Worm (Caenorhabditis elegans) whole organism, late embryonic: Measurements from ENCODE around the gene Y22D7AL.4.

ENCODE experiments used
- C08G9.2 ChIP-seq: sonication (generic microtip); optimal IDR thresholded peaks from 2 replicates; lab custom pipeline; 2016; ENCODE audit warnings: mild to moderate bottlenecking, missing genetic modification characterization, moderate library complexity, missing compliant biosample characterization
- C38D4.7 ChIP-seq: fragments of 200-800 bp; sonication (Bioruptor generic); optimal IDR thresholded peaks from 2 replicates; lab custom pipeline; 2018; ENCODE audit warnings: mild to moderate bottlenecking, missing genetic modification characterization, moderate library complexity, missing compliant biosample characterization
- F13H6.1 ChIP-seq: sonication (generic microtip); optimal IDR thresholded peaks from 2 replicates; lab custom pipeline; 2016; ENCODE audit warnings: missing genetic modification characterization, missing compliant biosample characterization
- K02D7.2 ChIP-seq: sonication (generic microtip); optimal IDR thresholded peaks from 2 replicates; lab custom pipeline; 2017; ENCODE audit warnings: mild to moderate bottlenecking, missing genetic modification characterization, missing compliant biosample characterization
- K09A11.1 ChIP-seq: sonication (generic microtip); optimal IDR thresholded peaks from 2 replicates; lab custom pipeline; 2017; ENCODE audit warnings: antibody characterized with exemption, mild to moderate bottlenecking, missing genetic modification characterization, missing compliant biosample characterization; ENCODE audit not compliant: insufficient read depth
- Y22D7AL.16 ChIP-seq: sonication (generic microtip); optimal IDR thresholded peaks from 2 replicates; lab custom pipeline; 2016; ENCODE audit warnings: missing genetic modification characterization, missing compliant biosample characterization
- ama-1 ChIP-seq: fragments of 150-350 bp; optimal IDR thresholded peaks from 2 replicates; lab custom pipeline; 2014
- ceh-18 ChIP-seq: sonication (generic microtip); optimal IDR thresholded peaks from 2 replicates; lab custom pipeline; 2016; ENCODE audit warnings: missing genetic modification characterization, missing compliant biosample characterization
- ceh-19 ChIP-seq: fragments of 200-800 bp; sonication (Bioruptor generic); optimal IDR thresholded peaks from 2 replicates; lab custom pipeline; 2018; ENCODE audit warnings: mild to moderate bottlenecking, missing genetic modification characterization, missing compliant biosample characterization
- ceh-30 ChIP-seq: fragments of 150-350 bp; optimal IDR thresholded peaks from 2 replicates; lab custom pipeline; 2014; ENCODE audit warnings: missing biosample characterization, missing genetic modification characterization
- ceh-31 ChIP-seq: sonication (generic microtip); optimal IDR thresholded peaks from 2 replicates; lab custom pipeline; 2016; ENCODE audit warnings: missing genetic modification characterization, missing compliant biosample characterization
- ceh-34 ChIP-seq: sonication (generic microtip); optimal IDR thresholded peaks from 2 replicates; lab custom pipeline; 2016; ENCODE audit warnings: mild to moderate bottlenecking, missing genetic modification characterization, missing compliant biosample characterization
- ceh-48 ChIP-seq: sonication (generic microtip); optimal IDR thresholded peaks from 2 replicates; lab custom pipeline; 2016; ENCODE audit warnings: missing genetic modification characterization, inconsistent platforms, missing compliant biosample characterization
- ceh-9 ChIP-seq: sonication (generic microtip); optimal IDR thresholded peaks from 2 replicates; lab custom pipeline; 2016; ENCODE audit warnings: mild to moderate bottlenecking, missing genetic modification characterization, inconsistent platforms, missing compliant biosample characterization
- elt-2 ChIP-seq: sonication (generic microtip); optimal IDR thresholded peaks from 2 replicates; lab custom pipeline; 2016; ENCODE audit warnings: missing genetic modification reagents, missing genetic modification characterization, missing compliant biosample characterization
- elt-4 ChIP-seq: sonication (generic microtip); optimal IDR thresholded peaks from 2 replicates; lab custom pipeline; 2016; ENCODE audit warnings: missing genetic modification characterization, missing compliant biosample characterization
- ets-4 ChIP-seq: sonication (generic microtip); optimal IDR thresholded peaks from 2 replicates; lab custom pipeline; 2016; ENCODE audit warnings: missing genetic modification characterization, missing compliant biosample characterization
- fkh-10 ChIP-seq: fragments of 150-350 bp; optimal IDR thresholded peaks from 2 replicates; lab custom pipeline; 2014; ENCODE audit warnings: missing biosample characterization, missing genetic modification reagents, missing genetic modification characterization
- fkh-6 ChIP-seq: sonication (generic microtip); optimal IDR thresholded peaks from 2 replicates; lab custom pipeline; 2016; ENCODE audit warnings: missing genetic modification characterization, missing compliant biosample characterization
- gmeb-2 ChIP-seq: sonication (generic microtip); optimal IDR thresholded peaks from 2 replicates; lab custom pipeline; 2016; ENCODE audit warnings: missing genetic modification characterization, inconsistent platforms, missing compliant biosample characterization
- hlh-15 ChIP-seq: sonication (generic microtip); optimal IDR thresholded peaks from 2 replicates; lab custom pipeline; 2016; ENCODE audit warnings: missing genetic modification characterization, missing compliant biosample characterization
- madf-2 ChIP-seq: sonication (generic microtip); optimal IDR thresholded peaks from 2 replicates; lab custom pipeline; 2017; ENCODE audit warnings: missing genetic modification characterization, missing compliant biosample characterization
- nfya-1 ChIP-seq: sonication (generic microtip); optimal IDR thresholded peaks from 2 replicates; lab custom pipeline; 2017; ENCODE audit warnings: missing genetic modification characterization, mild to moderate bottlenecking, missing compliant biosample characterization, antibody characterized with exemption, moderate library complexity
- npax-4 ChIP-seq: sonication (generic microtip); optimal IDR thresholded peaks from 2 replicates; lab custom pipeline; 2016; ENCODE audit warnings: missing genetic modification characterization, missing compliant biosample characterization
- pag-3 ChIP-seq: sonication (generic microtip); optimal IDR thresholded peaks from 2 replicates; lab custom pipeline; 2016; ENCODE audit warnings: missing compliant biosample characterization, missing genetic modification characterization, borderline replicate concordance
- pha-2 ChIP-seq: sonication (generic microtip); optimal IDR thresholded peaks from 2 replicates; lab custom pipeline; 2017; ENCODE audit warnings: mild to moderate bottlenecking, missing genetic modification characterization, missing compliant biosample characterization
- pha-4 ChIP-seq: fragments of 150-350 bp; optimal IDR thresholded peaks from 2 replicates; lab custom pipeline; 2018; ENCODE audit warnings: missing biosample characterization, missing genetic modification reagents, missing genetic modification characterization
- pqm-1 ChIP-seq: sonication (generic microtip); optimal IDR thresholded peaks from 2 replicates; lab custom pipeline; 2016; ENCODE audit warnings: missing genetic modification characterization, missing compliant biosample characterization
- ref-2 ChIP-seq: sonication (generic microtip); optimal IDR thresholded peaks from 2 replicates; lab custom pipeline; 2016; ENCODE audit warnings: missing genetic modification characterization, missing compliant biosample characterization
- rnt-1 ChIP-seq: sonication (generic microtip); optimal IDR thresholded peaks from 2 replicates; lab custom pipeline; 2016; ENCODE audit warnings: missing genetic modification characterization, missing compliant biosample characterization
- sox-2 ChIP-seq: fragments of 200-800 bp; sonication (Bioruptor generic); IDR thresholded peaks from 2 replicates; pipeline ENCODE4 v1.3.6; 2022; ENCODE audit warnings: missing genetic modification reagents, missing genetic modification characterization, missing compliant biosample characterization
- sox-4 ChIP-seq: sonication (generic microtip); optimal IDR thresholded peaks from 2 replicates; lab custom pipeline; 2017; ENCODE audit warnings: mild to moderate bottlenecking, missing genetic modification characterization, inconsistent platforms, missing compliant biosample characterization
- syd-9 ChIP-seq: sonication (generic microtip); optimal IDR thresholded peaks from 2 replicates; lab custom pipeline; 2016; ENCODE audit warnings: mild to moderate bottlenecking, missing genetic modification characterization, moderate library complexity, missing compliant biosample characterization
- tbx-7 ChIP-seq: sonication (generic microtip); optimal IDR thresholded peaks from 2 replicates; lab custom pipeline; 2016; ENCODE audit warnings: missing genotype, missing genetic modification characterization, missing compliant biosample characterization
- unc-42 ChIP-seq: sonication (generic microtip); optimal IDR thresholded peaks from 2 replicates; lab custom pipeline; 2016; ENCODE audit warnings: missing genotype, missing genetic modification characterization, missing compliant biosample characterization
- unc-55 ChIP-seq: sonication (generic microtip); optimal IDR thresholded peaks from 2 replicates; lab custom pipeline; 2017; ENCODE audit warnings: missing biosample characterization, missing genetic modification reagents, missing genetic modification characterization

Y22D7AL.4 gene

ce11 chrIII:1626524-1626923 is at the start of gene Y22D7AL.4:
TSS of gene Y22D7AL.4 (plus strand) at chrIII:1626632.
- TF ChIP-seq sox-4 (tag; lab: Kevin White, UChicago), result no peak
- TF ChIP-seq npax-4 (tag; lab: Kevin White, UChicago), result no peak

DNA sequence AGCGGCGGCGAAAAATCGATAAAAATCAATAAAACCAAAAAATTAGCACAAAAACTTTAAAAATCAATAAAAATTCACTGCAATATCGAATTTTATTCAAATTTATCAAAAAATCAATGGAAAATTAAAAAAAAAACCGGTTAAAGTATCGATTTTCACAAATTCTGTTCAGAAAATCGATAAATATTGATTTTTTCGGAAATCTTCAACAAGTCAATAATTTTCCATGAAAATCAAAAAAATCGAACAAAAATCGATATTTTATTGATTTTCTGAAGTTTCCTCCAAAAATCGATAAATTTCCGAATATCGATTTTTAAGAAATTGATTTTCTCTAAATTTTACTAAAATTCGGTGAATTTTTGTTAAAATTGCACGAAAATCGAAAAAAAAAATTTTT is 47.9 kb upstream of the Y22D7AL.4 start:
- TF ChIP-seq F13H6.1 (tag; lab: Kevin White, UChicago), result no peak
- peak; percentile 59 for TF ChIP-seq ceh-48 (tag; lab: Kevin White, UChicago)
- TF ChIP-seq, all 69 proteins: peak for 1

DNA sequence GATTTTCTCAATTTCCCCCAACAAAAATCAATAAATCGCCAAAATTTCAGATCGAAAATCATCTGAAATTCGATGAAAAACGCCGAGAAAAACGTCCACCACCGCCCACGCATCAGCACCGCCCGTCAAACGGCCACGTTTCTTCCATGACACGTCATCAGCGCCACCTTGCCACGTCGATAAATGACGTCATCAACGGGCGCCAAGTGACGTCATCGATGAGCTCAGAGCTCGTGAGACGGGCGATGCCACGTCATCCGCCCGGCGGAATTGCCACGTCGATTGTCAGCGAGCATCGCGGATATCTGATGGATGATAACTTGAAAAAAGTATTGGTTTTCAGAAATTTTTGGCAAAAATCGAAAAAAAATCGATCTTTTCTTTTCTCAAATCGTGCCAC is 47.4 kb upstream of the Y22D7AL.4 start:
- no peak for TF ChIP-seq K09A11.1
- TF ChIP-seq elt-2, result no peak
- no peak for TF ChIP-seq sox-2 (GFP tag; lab: Robert Waterston, UW)
- TF ChIP-seq tbx-7 (tag; lab: Kevin White, UChicago), result no peak
- no peak for TF ChIP-seq Y22D7AL.16 (tag; lab: Kevin White, UChicago)
- TF ChIP-seq ceh-9 (tag; lab: Kevin White, UChicago), result no peak
- TF ChIP-seq syd-9, result no peak
- no peak for TF ChIP-seq pqm-1 (tag; lab: Kevin White, UChicago)
- TF ChIP-seq rnt-1 (tag; lab: Kevin White, UChicago), result no peak
- TF ChIP-seq ceh-30 (tag; lab: Kevin White, UChicago), result no peak
- no peak for TF ChIP-seq fkh-10
- TF ChIP-seq F13H6.1 (tag; lab: Kevin White, UChicago), result no peak
- TF ChIP-seq pha-4 (tag; lab: Kevin White, UChicago), result no peak
- no peak for TF ChIP-seq pha-2
- TF ChIP-seq sox-4 (tag; lab: Kevin White, UChicago), result no peak
- no peak for TF ChIP-seq K02D7.2

ce11 chrIII:1580142-1580541 is 46.3 kb upstream of the Y22D7AL.4 start:
- TF ChIP-seq ama-1, result no peak
- TF ChIP-seq ceh-48 (tag; lab: Kevin White, UChicago), result peak; percentile 80
- TF ChIP-seq nfya-1, result no peak
- no peak for TF ChIP-seq fkh-6 (tag; lab: Kevin White, UChicago)
- no peak for TF ChIP-seq C08G9.2 (tag; lab: Kevin White, UChicago)
- no peak for TF ChIP-seq ref-2 (tag; lab: Kevin White, UChicago)
- TF ChIP-seq, all 69 proteins: peak for 1

DNA sequence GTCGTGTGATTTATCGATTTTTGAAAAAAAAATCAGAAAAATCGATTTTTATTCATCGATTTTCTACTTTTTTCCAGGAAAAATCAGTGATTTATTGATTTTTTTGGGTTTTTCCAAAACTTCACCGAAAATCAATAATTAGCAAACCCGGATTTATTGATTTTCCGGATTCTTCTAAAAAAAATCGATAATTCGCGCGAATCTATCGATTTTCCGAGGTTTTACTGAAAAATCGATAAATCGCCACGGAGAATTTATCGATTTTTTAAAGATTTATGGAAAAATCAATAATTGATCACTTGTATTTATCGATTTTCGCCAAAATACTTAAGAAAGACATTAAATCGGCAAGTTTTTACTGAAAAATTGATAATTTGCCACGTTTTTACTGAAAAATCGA is 42.9 kb upstream of the Y22D7AL.4 start:
- TF ChIP-seq gmeb-2 (tag; lab: Kevin White, UChicago) (no peak), ceh-48 (tag; lab: Kevin White, UChicago) (peak; percentile 89), F13H6.1 (tag; lab: Kevin White, UChicago) (no peak)
- TF ChIP-seq, all 69 proteins: peak for 1

ce11 chrIII:1584216-1584715 is 42.2 kb upstream of the Y22D7AL.4 start:
- no peak for TF ChIP-seq ets-4 (tag; lab: Kevin White, UChicago)
- TF ChIP-seq ceh-48 (tag; lab: Kevin White, UChicago), result peak; percentile 41

DNA sequence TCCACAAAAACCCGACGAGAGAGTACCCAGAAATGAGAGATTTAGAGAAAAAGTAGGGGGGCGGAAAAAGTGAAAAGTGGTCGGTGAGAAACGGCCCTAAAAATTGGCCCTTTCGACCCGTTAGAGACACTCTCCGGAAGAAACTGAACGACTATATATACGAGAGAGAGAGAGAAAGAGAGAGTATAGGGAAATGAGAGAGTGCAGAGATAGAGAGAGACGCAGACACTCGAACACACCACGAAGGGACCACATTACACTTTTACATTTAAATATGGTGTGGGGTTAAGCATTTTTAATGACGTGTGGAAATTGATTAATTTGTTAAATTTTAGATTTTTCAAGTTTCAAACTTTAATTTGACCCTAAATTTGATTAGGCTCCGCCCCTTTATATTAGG is 34.8 kb upstream of the Y22D7AL.4 start:
- TF ChIP-seq unc-42 (tag; lab: Kevin White, UChicago) (peak; percentile 55), ceh-31 (tag; lab: Kevin White, UChicago) (peak; percentile 55), ceh-18 (tag; lab: Kevin White, UChicago) (no peak), ceh-34 (tag; lab: Kevin White, UChicago) (peak; percentile 23), pha-4 (tag; lab: Kevin White, UChicago) (no peak), nfya-1 (peak; percentile 65), C38D4.7 (GFP tag; lab: Kevin White, UChicago) (no peak), unc-55 (GFP tag; lab: Kevin White, UChicago) (peak; percentile 20), elt-4 (tag; lab: Kevin White, UChicago) (no peak), madf-2 (tag; lab: Kevin White, UChicago) (no peak), ama-1 (no peak), pag-3 (tag; lab: Kevin White, UChicago) (no peak), elt-2 (no peak), hlh-15 (tag; lab: Kevin White, UChicago) (no peak), ceh-19 (GFP tag; lab: Kevin White, UChicago) (peak; percentile 5)
